Worm (Caenorhabditis elegans): ENCODE results near the gene set-8.

set-8 gene

ce11 chrX:13451578-13451977 lies 5.1 kb downstream of the set-8 start, which contains the start of gene F02D10.6:
TSS of gene F02D10.6 (minus strand) at chrX:13451678.
- TF ChIP-seq snpc-4 (GFP tag; optimal IDR thresholded peaks at IDR 0.05) (no peak), snpc-4 (tag; optimal IDR thresholded peaks at IDR 0.05) (no peak), efl-1 (GFP tag; optimal IDR thresholded peaks at IDR 0.05) (peak; percentile 14)

- TF ChIP-seq F39B2.1 (GFP tag; IDR thresholded peaks at IDR 0.05) (no peak), F23B12.7 (tag; optimal IDR thresholded peaks at IDR 0.05; ENCODE audit: insufficient read depth) (no peak), gei-17 (GFP tag; optimal IDR thresholded peaks at IDR 0.05) (no peak), ceh-91 (GFP tag; IDR thresholded peaks at IDR 0.05) (no peak), ceh-58 (GFP tag; IDR thresholded peaks at IDR 0.05) (no peak), ceh-27 (GFP tag; optimal IDR thresholded peaks at IDR 0.05) (no peak), sptf-2 (GFP tag; optimal IDR thresholded peaks at IDR 0.05) (no peak)
Measured at ce11 chrX:13456442-13456841, 9.9 kb downstream of the set-8 start, which contains the start of gene flr-1. TSS of gene flr-1 (minus strand) at chrX:13456542.

ce11 chrX:13462519-13462918 lies 16.0 kb downstream of the set-8 start, which contains the start of gene F02D10.3:
TSS of gene F02D10.3 (minus strand) at chrX:13462619.
- no peak for TF ChIP-seq dpff-1 (tag; optimal IDR thresholded peaks at IDR 0.05)
- TF ChIP-seq sdz-38 (tag; optimal IDR thresholded peaks at IDR 0.05): no peak

- TF ChIP-seq F33H1.4 (GFP tag; IDR thresholded peaks at IDR 0.05): no peak
- TF ChIP-seq attf-6 (GFP tag; IDR thresholded peaks at IDR 0.05): no peak
- no peak for TF ChIP-seq T07F8.4 (tag; optimal IDR thresholded peaks at IDR 0.05)
- TF ChIP-seq die-1 (tag; optimal IDR thresholded peaks at IDR 0.05): no peak
- TF ChIP-seq ztf-25 (GFP tag; IDR thresholded peaks at IDR 0.05): no peak
- TF ChIP-seq B0336.3 (GFP tag; IDR thresholded peaks at IDR 0.05): no peak
- TF ChIP-seq him-1 (tag; optimal IDR thresholded peaks at IDR 0.05): no peak
- TF ChIP-seq dpl-1 (GFP tag; optimal IDR thresholded peaks at IDR 0.05): no peak
- TF ChIP-seq ceh-27 (GFP tag; optimal IDR thresholded peaks at IDR 0.05): no peak
- TF ChIP-seq ceh-58 (GFP tag; IDR thresholded peaks at IDR 0.05): no peak
- no peak for TF ChIP-seq ceh-79 (tag; optimal IDR thresholded peaks at IDR 0.05)
- TF ChIP-seq hlh-26 (GFP tag; conservative IDR thresholded peaks at IDR 0.05): no peak
- no peak for TF ChIP-seq ztf-18 (tag; optimal IDR thresholded peaks at IDR 0.05)
- no peak for TF ChIP-seq cebp-1 (GFP tag; IDR thresholded peaks at IDR 0.05)
- no peak for TF ChIP-seq cebp-1 (tag; optimal IDR thresholded peaks at IDR 0.05)
- TF ChIP-seq let-607 (tag; optimal IDR thresholded peaks at IDR 0.05): no peak
- no peak for TF ChIP-seq nhr-120 (GFP tag; IDR thresholded peaks at IDR 0.05)
- no peak for TF ChIP-seq F23B12.7 (tag; optimal IDR thresholded peaks at IDR 0.05; ENCODE audit: insufficient read depth)
- no peak for TF ChIP-seq lag-1 (GFP tag; IDR thresholded peaks at IDR 0.05)
- no peak for TF ChIP-seq tbx-9 (tag; optimal IDR thresholded peaks at IDR 0.05; ENCODE audit: borderline replicate concordance)
Measured at ce11 chrX:13463793-13464192, 17.3 kb downstream of the set-8 start, which contains the start of gene F02D10.2. TSS of gene F02D10.2 (minus strand) at chrX:13463893.

ce11 chrX:13466926-13467866 lies 20.7 kb downstream of the set-8 start, which contains the start of gene col-183:
TSS of gene col-183 (minus strand) at chrX:13467764.
- peak; percentile 91 for TF ChIP-seq zfh-2 (GFP tag; conservative IDR thresholded peaks at IDR 0.05)
- peak; percentile 92 for TF ChIP-seq egrh-3 (GFP tag; IDR thresholded peaks at IDR 0.05)
- no peak for TF ChIP-seq Y53G8AR.9 (GFP tag; conservative IDR thresholded peaks at IDR 0.05)
